Fruit fly (Drosophila melanogaster): ENCODE results near the gene Adck5.

Adck5 gene

dm6 chr3L:11213643-11214042 is 44.0 kb downstream of the Adck5 start:
- no peak for TF ChIP-seq psq (optimal IDR thresholded peaks at IDR 0.05)
- no peak for TF ChIP-seq Dll (optimal IDR thresholded peaks at IDR 0.05)
- no peak for TF ChIP-seq pan (optimal IDR thresholded peaks at IDR 0.05)
- TF ChIP-seq EcR (GFP tag; optimal IDR thresholded peaks at IDR 0.05) = no peak

- TF ChIP-seq psq (optimal IDR thresholded peaks at IDR 0.05) (no peak), usp (GFP tag; optimal IDR thresholded peaks at IDR 0.05) (no peak), CG8478 (optimal IDR thresholded peaks at IDR 0.05) (no peak), Dll (optimal IDR thresholded peaks at IDR 0.05) (no peak), EcR (GFP tag; optimal IDR thresholded peaks at IDR 0.05) (no peak), pan (optimal IDR thresholded peaks at IDR 0.05) (no peak)
Observed at dm6 chr3L:11214406-11215243, 45.0 kb downstream of the Adck5 start, which contains the start of gene CG42671. TSS of gene CG42671 (plus strand) at chr3L:11214505.

- TF ChIP-seq CG8478 (optimal IDR thresholded peaks at IDR 0.05) (no peak), psq (optimal IDR thresholded peaks at IDR 0.05) (no peak)
Observed at dm6 chr3L:11215244-11216121, 45.9 kb downstream of the Adck5 start.

dm6 chr3L:11216219-11216618 is 46.6 kb downstream of the Adck5 start:
- TF ChIP-seq Dll (optimal IDR thresholded peaks at IDR 0.05) (no peak), EcR (GFP tag; optimal IDR thresholded peaks at IDR 0.05) (no peak), usp (GFP tag; optimal IDR thresholded peaks at IDR 0.05) (no peak), pan (optimal IDR thresholded peaks at IDR 0.05) (no peak), psq (optimal IDR thresholded peaks at IDR 0.05) (no peak), CG8478 (optimal IDR thresholded peaks at IDR 0.05) (no peak)

dm6 chr3L:11217893-11218292 is 48.3 kb downstream of the Adck5 start:
- TF ChIP-seq EcR (GFP tag; optimal IDR thresholded peaks at IDR 0.05) (no peak), usp (GFP tag; optimal IDR thresholded peaks at IDR 0.05) (no peak), CG8478 (optimal IDR thresholded peaks at IDR 0.05) (no peak), Dll (optimal IDR thresholded peaks at IDR 0.05) (no peak), psq (optimal IDR thresholded peaks at IDR 0.05) (no peak), pan (optimal IDR thresholded peaks at IDR 0.05) (no peak)

- TF ChIP-seq pan (optimal IDR thresholded peaks at IDR 0.05) (no peak), CG8478 (optimal IDR thresholded peaks at IDR 0.05) (no peak), usp (GFP tag; optimal IDR thresholded peaks at IDR 0.05) (no peak), psq (optimal IDR thresholded peaks at IDR 0.05) (no peak), EcR (GFP tag; optimal IDR thresholded peaks at IDR 0.05) (no peak), Dll (optimal IDR thresholded peaks at IDR 0.05) (no peak)
Observed at dm6 chr3L:11218892-11219291, 49.3 kb downstream of the Adck5 start.

Measured in whole organism.